Worm (Caenorhabditis elegans): ENCODE data around the gene unc-41.

The unc-41 gene

DNA sequence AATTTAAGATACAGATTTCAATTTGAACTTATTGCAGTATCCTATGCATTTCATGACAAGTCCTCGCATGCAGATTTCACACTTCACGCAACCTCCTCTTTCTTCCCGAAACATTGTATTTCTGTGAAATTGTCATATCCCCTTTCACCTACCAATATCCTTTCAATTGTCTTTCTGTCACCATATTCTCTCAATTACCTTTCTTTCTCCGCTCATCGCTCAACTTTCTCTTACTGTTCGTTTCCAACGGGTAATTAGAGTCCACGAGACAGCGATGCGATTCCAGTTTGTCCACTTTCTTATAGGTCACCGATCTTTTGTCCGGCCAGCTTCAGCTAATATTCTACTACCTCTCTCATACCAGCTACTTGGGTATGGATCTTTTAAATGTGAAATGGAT is 23.6 kb downstream of the unc-41 start, which contains the start of gene mam-5:
Gene mam-5, plus strand, starts transcription at position 304 of the 400 bp plus-strand sequence.
- TF ChIP-seq unc-62 (GFP tag; optimal IDR thresholded peaks at IDR 0.05) (no peak), mab-5 (tag; optimal IDR thresholded peaks at IDR 0.05) (no peak), ztf-11 (tag; optimal IDR thresholded peaks at IDR 0.05) (no peak), mep-1 (tag; optimal IDR thresholded peaks at IDR 0.05) (no peak), ceh-83 (GFP tag; optimal IDR thresholded peaks at IDR 0.05) (no peak), blmp-1 (tag; optimal IDR thresholded peaks at IDR 0.05) (peak; percentile 56), nhr-2 (tag; optimal IDR thresholded peaks at IDR 0.05) (no peak)

DNA sequence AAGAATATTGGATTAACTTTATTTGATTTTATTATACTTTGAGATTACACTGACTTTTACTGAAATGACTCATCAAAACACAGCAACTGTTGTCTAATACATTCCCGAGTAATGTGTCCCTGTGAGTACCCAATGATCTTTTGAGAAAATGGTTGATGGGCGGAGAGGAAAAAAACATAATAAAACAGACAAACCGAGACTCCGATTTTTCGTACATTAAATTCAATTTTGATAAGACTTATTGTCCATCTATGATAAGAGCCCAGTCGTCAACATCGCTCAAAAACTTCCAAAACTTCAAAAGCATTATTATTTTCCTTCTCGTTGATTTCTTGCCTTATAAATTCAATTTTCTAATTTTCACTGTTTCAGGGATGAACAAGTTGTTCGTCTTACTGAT is 25.2 kb downstream of the unc-41 start, which contains the start of gene ttr-46:
Gene ttr-46, plus strand, starts transcription at position 373 of the 400 bp plus-strand sequence.
- no peak for TF ChIP-seq ceh-43 (GFP tag; optimal IDR thresholded peaks at IDR 0.05)
- TF ChIP-seq lsy-2 (tag; optimal IDR thresholded peaks at IDR 0.05) = no peak

DNA sequence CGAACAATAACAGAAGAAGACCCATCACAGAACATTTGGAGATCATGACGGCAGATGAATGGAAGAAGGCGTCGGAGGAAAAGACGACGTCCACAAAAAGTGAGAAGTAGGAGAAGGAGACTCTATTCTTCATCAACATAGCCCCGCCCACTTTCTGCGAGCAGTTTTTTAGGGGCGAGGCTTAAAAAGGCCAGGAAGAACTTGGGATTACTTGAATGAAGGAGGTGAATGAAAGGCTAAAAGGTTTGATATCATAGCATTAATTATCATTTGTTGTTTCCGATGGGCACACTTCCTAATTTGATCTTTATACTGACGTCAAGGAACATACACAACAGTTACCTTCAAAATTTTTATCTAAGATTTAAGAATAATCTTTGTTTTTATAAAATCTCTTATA is 27.2 kb downstream of the unc-41 start, which contains the start of gene nlp-58:
Gene nlp-58, minus strand, starts transcription at position 101 of the 400 bp plus-strand sequence.
- TF ChIP-seq unc-62 (GFP tag; optimal IDR thresholded peaks at IDR 0.05) = no peak
- TF ChIP-seq ceh-83 (GFP tag; optimal IDR thresholded peaks at IDR 0.05) = no peak
- no peak for TF ChIP-seq ham-2 (GFP tag; optimal IDR thresholded peaks at IDR 0.05)
- TF ChIP-seq pha-4 (tag; optimal IDR thresholded peaks at IDR 0.05) = no peak
- no peak for TF ChIP-seq mab-5 (tag; optimal IDR thresholded peaks at IDR 0.05)
- no peak for TF ChIP-seq nhr-28 (tag; optimal IDR thresholded peaks at IDR 0.05)
- TF ChIP-seq sem-2 (GFP tag; optimal IDR thresholded peaks at IDR 0.05) = no peak
- TF ChIP-seq ceh-43 (GFP tag; optimal IDR thresholded peaks at IDR 0.05) = no peak
- no peak for TF ChIP-seq ztf-11 (tag; optimal IDR thresholded peaks at IDR 0.05)
- TF ChIP-seq nhr-2 (tag; optimal IDR thresholded peaks at IDR 0.05) = no peak
- TF ChIP-seq nhr-76 (tag; optimal IDR thresholded peaks at IDR 0.05) = no peak
- TF ChIP-seq unc-39 (tag; optimal IDR thresholded peaks at IDR 0.05) = no peak

DNA sequence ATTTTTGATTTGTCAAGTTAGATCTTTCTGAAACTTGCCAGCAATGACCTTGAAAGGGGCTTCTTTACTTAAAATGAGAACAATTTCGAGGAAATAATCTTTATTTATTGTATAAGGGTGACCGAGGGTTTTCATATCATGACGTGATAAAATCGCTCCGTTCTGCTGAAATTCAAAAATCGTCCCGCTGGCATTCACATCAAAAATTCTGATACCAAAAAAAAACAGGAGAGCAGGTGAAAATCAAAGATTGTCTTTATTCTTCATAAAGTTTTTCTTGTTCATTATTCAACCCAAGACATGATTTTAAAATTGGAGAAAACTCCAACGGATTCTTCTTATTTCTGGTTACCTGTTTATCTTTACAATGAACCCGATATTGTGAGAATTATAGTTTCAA is 31.9 kb downstream of the unc-41 start, which contains the start of gene sre-28:
Gene sre-28, plus strand, starts transcription at position 301 of the 400 bp plus-strand sequence.
- TF ChIP-seq M03D4.4 (tag; optimal IDR thresholded peaks at IDR 0.05) (no peak), blmp-1 (tag; optimal IDR thresholded peaks at IDR 0.05) (no peak), nhr-12 (tag; optimal IDR thresholded peaks at IDR 0.05) (no peak), pha-4 (tag; optimal IDR thresholded peaks at IDR 0.05) (no peak), tbx-8 (GFP tag; optimal IDR thresholded peaks at IDR 0.05) (no peak), unc-120 (tag; optimal IDR thresholded peaks at IDR 0.05; ENCODE audit: poor library complexity, severe bottlenecking) (no peak), elt-3 (tag; optimal IDR thresholded peaks at IDR 0.05) (no peak), ceh-39 (tag; optimal IDR thresholded peaks at IDR 0.05) (no peak), unc-62 (GFP tag; optimal IDR thresholded peaks at IDR 0.05) (no peak), mep-1 (tag; optimal IDR thresholded peaks at IDR 0.05) (no peak), ceh-43 (GFP tag; optimal IDR thresholded peaks at IDR 0.05) (no peak), nhr-28 (tag; optimal IDR thresholded peaks at IDR 0.05) (no peak), drap-1 (GFP tag; optimal IDR thresholded peaks at IDR 0.05) (no peak), mab-5 (tag; optimal IDR thresholded peaks at IDR 0.05) (no peak), ces-1 (GFP tag; optimal IDR thresholded peaks at IDR 0.05) (no peak), lin-13 (tag; optimal IDR thresholded peaks at IDR 0.05) (no peak), ceh-83 (GFP tag; optimal IDR thresholded peaks at IDR 0.05) (no peak)

DNA sequence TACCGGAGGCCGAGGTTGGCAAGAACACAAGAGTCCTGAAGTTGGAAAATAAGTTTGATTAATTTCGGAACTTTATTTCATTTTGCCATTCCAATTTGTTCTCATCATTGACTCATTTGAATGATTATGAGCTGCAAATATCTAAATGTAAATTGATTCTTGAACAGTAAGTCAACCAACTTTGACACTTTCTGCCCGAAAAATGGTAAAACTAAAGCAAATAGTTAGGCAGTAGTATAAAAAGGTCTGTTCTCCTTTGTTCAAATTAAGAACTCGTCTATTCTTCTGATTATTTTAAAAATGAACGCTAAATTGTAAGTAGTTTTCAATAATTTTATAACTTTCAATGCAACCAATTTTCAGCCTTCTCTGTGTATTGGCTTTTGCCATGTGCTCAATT is 33.0 kb downstream of the unc-41 start, which contains the start of gene fipr-12:
Gene fipr-12, plus strand, starts transcription at position 301 of the 400 bp plus-strand sequence.
- no peak for TF ChIP-seq lsy-2 (tag; optimal IDR thresholded peaks at IDR 0.05)
- TF ChIP-seq zip-8 (tag; optimal IDR thresholded peaks at IDR 0.05) = no peak
- no peak for TF ChIP-seq lin-13 (tag; optimal IDR thresholded peaks at IDR 0.05)
- TF ChIP-seq M03D4.4 (tag; optimal IDR thresholded peaks at IDR 0.05) = no peak
- no peak for TF ChIP-seq mep-1 (tag; optimal IDR thresholded peaks at IDR 0.05)
- TF ChIP-seq unc-39 (tag; optimal IDR thresholded peaks at IDR 0.05) = no peak
- no peak for TF ChIP-seq unc-120 (tag; optimal IDR thresholded peaks at IDR 0.05; ENCODE audit: poor library complexity, severe bottlenecking)
- no peak for TF ChIP-seq ceh-83 (GFP tag; optimal IDR thresholded peaks at IDR 0.05)
- no peak for TF ChIP-seq nhr-2 (tag; optimal IDR thresholded peaks at IDR 0.05)
- no peak for TF ChIP-seq cnd-1 (tag; optimal IDR thresholded peaks at IDR 0.05)
- TF ChIP-seq flh-1 (GFP tag; optimal IDR thresholded peaks at IDR 0.05) = no peak
- no peak for TF ChIP-seq blmp-1 (tag; optimal IDR thresholded peaks at IDR 0.05)
- TF ChIP-seq snpc-4 (tag; optimal IDR thresholded peaks at IDR 0.05) = no peak
- no peak for TF ChIP-seq bed-3 (GFP tag; optimal IDR thresholded peaks at IDR 0.05)
- no peak for TF ChIP-seq ceh-43 (GFP tag; optimal IDR thresholded peaks at IDR 0.05)
- TF ChIP-seq elt-3 (tag; optimal IDR thresholded peaks at IDR 0.05) = no peak
- TF ChIP-seq sem-2 (GFP tag; optimal IDR thresholded peaks at IDR 0.05) = no peak
- no peak for TF ChIP-seq ztf-11 (tag; optimal IDR thresholded peaks at IDR 0.05)

DNA sequence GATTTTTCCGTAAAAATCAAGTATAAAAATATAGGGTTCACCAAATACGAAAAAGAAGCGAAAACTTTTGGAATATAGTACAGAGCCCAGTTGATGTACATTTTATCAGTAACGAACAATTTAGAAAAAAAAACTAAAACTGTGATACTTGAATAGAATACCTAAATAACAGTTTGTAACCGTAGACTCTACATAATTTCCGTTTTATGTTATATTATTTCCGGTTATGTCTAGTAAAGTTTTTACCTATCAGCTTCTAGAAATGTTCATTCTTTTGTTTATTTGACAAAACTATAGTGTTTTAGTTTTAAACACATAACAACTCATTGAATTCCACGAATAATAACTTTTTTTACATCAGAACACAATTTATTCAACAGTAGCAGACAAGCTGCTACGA is 38.6 kb downstream of the unc-41 start, which contains the start of gene srj-33:
Gene srj-33, minus strand, starts transcription at position 101 of the 400 bp plus-strand sequence.
- TF ChIP-seq lin-32 (GFP tag; optimal IDR thresholded peaks at IDR 0.05) (no peak), elt-1 (tag; optimal IDR thresholded peaks at IDR 0.05; ENCODE audit: borderline replicate concordance, insufficient read depth) (no peak), sem-2 (GFP tag; optimal IDR thresholded peaks at IDR 0.05) (no peak), snpc-4 (tag; optimal IDR thresholded peaks at IDR 0.05) (no peak), nhr-2 (tag; optimal IDR thresholded peaks at IDR 0.05) (no peak), mls-2 (tag; optimal IDR thresholded peaks at IDR 0.05) (no peak), lsy-2 (tag; optimal IDR thresholded peaks at IDR 0.05) (no peak)
